Fruit fly (Drosophila melanogaster): ENCODE measurements around the gene CG10013.

The CG10013 gene

DNA sequence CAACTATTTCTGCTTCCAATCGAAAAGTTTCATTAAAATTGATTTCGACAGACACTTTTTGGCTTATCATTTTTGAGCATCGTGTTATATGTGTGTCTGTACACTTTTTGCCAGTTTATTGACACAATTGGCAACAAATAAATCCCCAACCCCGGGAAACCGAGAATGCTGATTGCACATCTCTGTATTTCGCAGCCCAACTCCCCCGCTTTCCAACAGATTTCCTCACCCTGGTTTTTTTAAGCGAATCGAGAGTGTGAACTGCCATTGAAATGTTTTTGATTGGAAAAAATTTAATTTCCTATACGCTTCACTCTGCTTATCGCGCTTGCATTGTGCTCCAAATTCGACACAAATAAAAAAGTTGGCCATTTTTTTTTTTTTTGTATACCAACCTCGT lies 3.5 kb downstream of the CG10013 start:
- no peak for TF ChIP-seq CG8478 (optimal IDR thresholded peaks at IDR 0.05)
- no peak for TF ChIP-seq CTCF (optimal IDR thresholded peaks at IDR 0.05)

DNA sequence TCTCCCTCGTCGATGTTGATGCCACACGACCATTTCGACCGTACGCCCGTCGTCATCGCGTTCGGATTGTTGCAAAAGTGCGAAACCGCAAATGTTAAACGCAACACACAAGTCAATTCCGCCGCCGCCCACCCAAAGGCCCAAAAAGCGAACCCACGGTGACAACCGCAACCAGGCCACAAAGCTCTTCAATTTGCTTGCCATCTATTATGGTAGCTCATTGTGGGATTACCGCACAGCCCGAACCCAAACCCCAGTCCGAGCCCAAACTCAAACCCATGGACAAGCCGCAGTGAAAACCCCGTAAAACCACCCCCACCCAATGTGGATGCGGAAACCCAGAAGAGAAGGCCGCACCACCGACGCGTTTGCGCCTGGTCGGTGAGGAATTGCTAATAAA lies 6.5 kb downstream of the CG10013 start:
- no peak for TF ChIP-seq CTCF (optimal IDR thresholded peaks at IDR 0.05)
- no peak for TF ChIP-seq CG8478 (optimal IDR thresholded peaks at IDR 0.05)

DNA sequence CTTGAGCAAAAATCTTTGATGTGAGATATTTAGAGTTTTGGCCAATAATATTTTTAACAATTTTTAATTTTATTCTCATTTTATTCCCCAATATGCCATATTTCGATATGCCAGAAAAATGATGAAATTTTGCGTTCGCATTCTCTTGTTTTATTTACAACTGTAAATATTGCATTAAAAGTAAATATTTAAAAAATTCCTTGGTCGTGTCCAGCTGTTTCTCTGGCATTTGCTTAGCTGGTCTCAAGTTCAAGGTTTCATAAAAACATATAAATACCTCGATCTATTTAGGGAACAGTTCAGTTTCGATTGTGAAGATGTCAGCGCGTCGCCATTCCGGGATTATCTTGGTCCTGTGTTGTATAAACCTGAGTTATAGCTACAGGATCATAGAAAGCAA lies 18.1 kb downstream of the CG10013 start, which contains the start of gene Sgsf:
TSS of gene Sgsf (plus strand) at position 301 of the 400 bp plus-strand sequence.
- TF ChIP-seq CG8478 (optimal IDR thresholded peaks at IDR 0.05): no peak
- TF ChIP-seq CTCF (optimal IDR thresholded peaks at IDR 0.05): no peak

DNA sequence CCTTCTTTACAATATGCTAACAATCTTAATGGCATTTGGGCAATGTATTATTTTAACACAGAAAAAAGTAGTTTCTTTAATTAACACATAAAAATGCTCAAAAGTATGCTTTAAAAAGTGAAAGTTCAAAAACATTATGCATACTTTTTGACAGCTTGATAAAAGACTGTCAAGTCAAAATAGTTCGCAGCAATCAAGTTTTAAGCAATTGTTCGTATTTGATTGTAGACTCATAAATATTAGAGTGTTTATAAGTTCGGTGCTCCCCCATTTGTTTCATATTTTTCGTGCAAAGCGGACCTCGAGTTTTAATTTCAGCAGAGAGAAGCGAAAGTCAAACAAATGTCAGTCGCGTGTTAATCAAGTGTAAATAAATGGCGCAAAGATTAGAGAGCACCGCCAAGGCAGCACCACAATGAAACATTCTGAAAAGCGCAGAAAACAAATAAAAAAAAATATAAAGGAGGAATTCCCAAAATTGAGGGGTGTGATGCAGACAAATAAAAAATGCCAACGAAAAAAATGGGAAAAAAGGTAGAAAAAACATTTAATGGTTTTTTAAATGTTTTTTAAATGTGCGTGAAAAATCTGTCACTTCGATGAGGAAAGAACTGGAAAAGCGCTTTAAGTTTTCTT lies 21.7 kb downstream of the CG10013 start:
- TF ChIP-seq CG8478 (optimal IDR thresholded peaks at IDR 0.05) (no peak), CTCF (optimal IDR thresholded peaks at IDR 0.05) (no peak)

DNA sequence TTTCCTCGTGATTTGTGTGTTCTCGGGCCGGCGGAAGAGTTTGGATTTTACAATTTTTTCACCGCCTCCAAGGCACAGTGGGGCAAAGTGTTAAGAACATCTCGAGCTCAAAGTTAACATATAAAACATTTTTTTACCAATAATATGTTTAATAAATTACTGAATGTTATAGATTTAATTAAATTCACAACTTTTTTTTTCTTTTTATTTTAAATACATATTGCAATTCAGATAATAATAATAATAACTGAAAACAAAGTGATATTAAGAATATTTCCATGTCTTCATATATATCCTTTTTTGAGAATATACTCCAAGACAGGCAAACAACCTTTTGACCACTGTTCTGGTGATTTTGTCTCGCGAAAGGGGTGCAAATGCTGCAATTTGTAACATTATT lies 22.7 kb downstream of the CG10013 start:
- TF ChIP-seq CTCF (optimal IDR thresholded peaks at IDR 0.05) (no peak), CG8478 (optimal IDR thresholded peaks at IDR 0.05) (no peak)

DNA sequence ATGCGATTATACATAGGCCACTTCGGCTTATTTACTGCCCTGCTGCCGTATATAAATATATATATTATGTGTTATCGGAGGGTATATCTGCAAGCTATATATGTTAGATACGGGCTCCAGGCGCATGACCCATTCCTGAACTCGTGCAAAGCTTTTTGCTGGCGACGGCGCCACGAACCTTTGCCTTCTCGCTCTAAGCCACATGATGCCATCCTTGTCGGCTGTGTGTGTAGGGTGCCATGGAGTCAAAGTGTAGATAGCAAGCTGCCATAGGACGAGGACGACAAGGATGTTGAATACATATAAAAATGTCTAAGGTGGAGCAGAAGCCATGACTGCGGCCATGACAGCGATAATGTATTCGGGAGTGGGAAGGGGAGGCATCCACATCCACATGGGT lies 24.3 kb downstream of the CG10013 start:
- TF ChIP-seq CG8478 (optimal IDR thresholded peaks at IDR 0.05) (no peak), CTCF (optimal IDR thresholded peaks at IDR 0.05) (no peak)

DNA sequence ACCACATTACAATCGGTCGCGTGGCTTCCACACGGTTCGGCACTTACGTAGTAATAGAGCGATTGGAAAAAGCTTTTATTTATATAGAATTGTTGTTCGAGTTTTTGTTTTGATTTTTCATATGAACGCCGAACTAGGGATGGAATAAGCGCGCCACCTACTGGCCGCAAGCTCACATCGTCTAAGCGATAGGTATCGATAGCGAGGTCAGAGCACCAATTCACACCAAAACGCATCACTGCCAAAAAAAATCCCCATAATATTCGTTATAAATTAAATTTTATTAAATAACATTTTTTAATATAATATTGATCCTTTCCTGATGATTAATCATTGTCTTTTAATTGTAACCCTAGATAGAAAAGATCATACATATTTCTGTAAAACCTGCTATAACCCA lies 27.2 kb downstream of the CG10013 start, which contains the start of gene CG10038:
TSS of gene CG10038 (minus strand) at position 148 of the 400 bp plus-strand sequence.
- TF ChIP-seq CG8478 (optimal IDR thresholded peaks at IDR 0.05) (no peak), CTCF (optimal IDR thresholded peaks at IDR 0.05) (peak; percentile 57 to 85)

DNA sequence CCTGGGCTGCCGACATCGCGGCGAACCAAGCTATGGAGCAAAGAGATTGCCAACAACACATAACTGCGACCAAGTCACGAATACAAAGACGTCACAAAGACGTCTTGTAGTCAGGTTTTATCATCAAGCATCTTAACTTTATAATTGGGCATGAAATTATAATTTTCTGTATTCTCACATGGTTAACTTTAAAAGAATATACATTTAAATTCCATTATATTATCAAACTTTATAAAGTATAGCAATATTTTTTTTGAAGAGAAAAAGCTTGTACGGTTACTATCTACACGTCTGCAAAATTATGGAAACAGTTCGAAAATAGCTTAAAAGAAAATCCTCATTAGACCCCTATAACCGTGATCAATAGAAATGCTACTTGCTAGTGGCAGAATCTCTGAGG lies 28.7 kb downstream of the CG10013 start, which contains the start of gene CG10041:
TSS of gene CG10041 (minus strand) at position 101 of the 400 bp plus-strand sequence.
- TF ChIP-seq CTCF (optimal IDR thresholded peaks at IDR 0.05) (no peak), CG8478 (optimal IDR thresholded peaks at IDR 0.05) (no peak)

DNA sequence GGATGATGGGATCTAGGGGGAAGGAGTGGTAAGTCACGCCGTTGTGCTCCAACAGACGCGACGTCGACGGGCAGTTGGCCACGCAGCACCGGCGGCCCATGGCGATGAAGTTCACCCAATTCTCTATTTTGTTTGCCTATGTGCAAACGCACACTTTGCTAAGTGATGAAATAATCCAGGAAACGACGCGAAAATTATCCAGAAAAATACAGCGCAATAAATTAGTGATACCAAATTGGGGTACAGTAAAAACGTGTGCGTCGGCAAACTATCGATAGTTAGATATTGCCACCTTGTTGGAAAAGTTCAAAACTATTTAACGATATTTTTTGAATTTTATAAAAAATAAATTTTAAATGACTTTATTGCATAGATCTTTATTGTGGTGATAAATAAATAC lies 32.7 kb downstream of the CG10013 start, which contains the start of gene MBD-R2:
TSS of gene MBD-R2 (minus strand) at position 222 of the 400 bp plus-strand sequence.
- peak in 1 of 2 experiments; percentile 29 for TF ChIP-seq CTCF (optimal IDR thresholded peaks at IDR 0.05)
- no peak for TF ChIP-seq CG8478 (optimal IDR thresholded peaks at IDR 0.05)

DNA sequence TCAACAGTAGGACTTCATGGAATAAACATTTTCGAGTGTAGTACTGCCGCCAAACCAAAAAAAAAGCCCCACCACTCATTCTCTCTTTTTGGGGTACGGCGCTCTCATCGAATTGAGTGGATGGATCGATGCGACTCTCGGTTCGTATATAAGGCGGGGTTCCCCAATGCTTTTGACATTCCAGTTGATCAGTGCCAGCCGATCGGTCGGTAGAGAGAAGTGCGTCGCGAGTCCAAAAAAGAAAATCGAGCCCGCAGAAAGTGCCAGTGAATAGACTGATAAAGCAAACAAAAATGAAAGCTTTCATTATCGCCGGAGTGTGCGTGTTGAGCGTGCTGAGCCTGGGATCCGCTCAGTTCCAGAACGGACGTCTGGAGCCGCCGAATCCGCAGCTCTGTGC lies 36.5 kb downstream of the CG10013 start, which contains the start of gene CG4115:
TSS of gene CG4115 (plus strand) at position 172 of the 400 bp plus-strand sequence.
- TF ChIP-seq CG8478 (optimal IDR thresholded peaks at IDR 0.05) (no peak), CTCF (optimal IDR thresholded peaks at IDR 0.05) (no peak)

DNA sequence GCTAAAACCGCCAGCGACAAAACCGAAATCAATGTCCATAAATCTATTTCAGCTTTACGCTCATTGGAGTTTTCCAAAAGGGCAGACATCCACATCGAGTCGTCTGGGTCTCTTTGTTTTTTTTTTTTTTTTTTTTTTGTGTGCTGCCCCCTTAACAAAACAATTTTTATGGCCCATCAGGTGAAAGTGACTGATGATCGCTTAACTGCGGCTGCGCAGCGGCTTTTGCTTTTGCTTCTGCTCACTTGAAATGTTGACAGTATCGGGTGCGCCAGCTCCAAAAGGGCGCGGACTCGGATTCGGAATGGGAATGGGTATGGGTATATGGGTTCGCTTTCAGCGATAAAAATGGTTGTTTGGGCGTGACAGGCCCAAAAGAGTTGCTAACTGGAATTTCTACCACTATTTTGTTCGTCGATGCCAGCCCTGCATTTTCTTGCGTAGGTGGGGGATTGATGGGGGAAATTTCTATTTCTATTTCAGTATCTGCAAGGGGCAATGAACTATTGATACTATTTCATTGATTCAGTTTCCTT lies 38.7 kb downstream of the CG10013 start:
- TF ChIP-seq CTCF (optimal IDR thresholded peaks at IDR 0.05) (no peak), CG8478 (optimal IDR thresholded peaks at IDR 0.05) (no peak)

DNA sequence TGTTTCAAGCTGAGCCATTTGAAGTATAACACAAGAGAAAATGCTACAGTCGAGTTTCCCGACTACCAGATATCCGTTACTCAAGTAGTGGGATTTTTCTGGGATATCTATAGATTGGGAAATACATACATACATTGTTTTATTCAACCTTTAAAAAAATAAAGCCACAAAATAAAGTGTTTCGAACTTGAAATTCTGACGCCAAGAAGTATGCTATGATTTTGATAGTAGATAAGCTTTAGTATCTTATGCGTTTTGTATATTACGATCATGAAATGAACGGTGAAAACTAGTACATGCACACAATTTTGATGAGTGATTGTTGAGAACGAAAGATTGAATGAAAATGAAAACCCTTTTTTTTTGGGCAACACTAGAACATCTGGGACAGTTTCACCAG lies 40.2 kb downstream of the CG10013 start:
- TF ChIP-seq CTCF (optimal IDR thresholded peaks at IDR 0.05): no peak
- no peak for TF ChIP-seq CG8478 (optimal IDR thresholded peaks at IDR 0.05)

DNA sequence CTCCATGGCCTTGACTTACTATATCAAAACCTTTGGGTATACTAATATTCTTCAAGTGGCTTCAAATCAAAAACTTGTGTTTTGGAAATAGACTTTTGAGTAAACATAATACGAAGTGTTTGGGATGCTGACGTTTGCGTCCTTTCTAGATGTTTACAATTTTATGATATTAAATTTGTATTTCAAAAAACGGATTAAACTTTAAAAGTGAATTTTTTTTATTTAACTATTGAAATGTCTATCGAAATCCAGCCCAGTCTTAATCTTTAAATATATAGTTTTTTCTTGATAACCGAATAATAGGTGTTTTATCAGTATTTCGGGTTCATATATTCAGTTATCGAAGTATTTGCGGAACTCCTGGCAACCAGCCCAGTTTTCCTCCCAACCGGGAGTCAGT lies 41.3 kb downstream of the CG10013 start, which contains the start of gene Tim17a1:
TSS of gene Tim17a1 (minus strand) at position 101 of the 400 bp plus-strand sequence.
- no peak for TF ChIP-seq CG8478 (optimal IDR thresholded peaks at IDR 0.05)

DNA sequence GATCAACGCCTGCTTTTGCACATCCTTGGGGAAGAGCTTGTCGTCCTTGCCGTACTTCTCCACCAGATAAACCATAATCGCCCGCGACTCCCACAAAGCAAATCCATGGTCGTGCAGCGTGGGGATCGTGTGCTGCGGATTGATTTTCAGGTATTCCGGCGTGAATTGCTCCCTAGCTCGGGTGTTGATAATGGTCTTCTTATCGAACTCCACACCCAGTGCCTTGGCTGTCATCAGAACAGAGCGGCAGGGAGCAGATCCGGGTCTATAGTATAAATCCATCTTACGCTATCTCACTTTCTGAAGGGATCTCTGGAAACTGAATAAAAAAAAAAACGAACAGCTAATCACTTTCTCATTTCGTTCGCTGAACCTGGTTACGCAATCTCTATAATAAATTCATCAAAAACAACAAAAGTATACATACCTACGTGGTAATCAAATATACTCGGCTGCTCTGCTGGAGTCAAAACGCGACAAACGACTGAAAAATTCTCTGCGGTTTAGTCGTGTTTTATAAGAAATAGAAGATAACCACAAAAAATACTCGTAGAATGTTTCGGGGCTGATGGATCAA lies 42.0 kb downstream of the CG10013 start, which contains the start of gene GstD10:
TSS of gene GstD10 (minus strand) at position 472 of the 577 bp plus-strand sequence.
- TF ChIP-seq CG8478 (optimal IDR thresholded peaks at IDR 0.05) (no peak), CTCF (optimal IDR thresholded peaks at IDR 0.05) (no peak)

DNA sequence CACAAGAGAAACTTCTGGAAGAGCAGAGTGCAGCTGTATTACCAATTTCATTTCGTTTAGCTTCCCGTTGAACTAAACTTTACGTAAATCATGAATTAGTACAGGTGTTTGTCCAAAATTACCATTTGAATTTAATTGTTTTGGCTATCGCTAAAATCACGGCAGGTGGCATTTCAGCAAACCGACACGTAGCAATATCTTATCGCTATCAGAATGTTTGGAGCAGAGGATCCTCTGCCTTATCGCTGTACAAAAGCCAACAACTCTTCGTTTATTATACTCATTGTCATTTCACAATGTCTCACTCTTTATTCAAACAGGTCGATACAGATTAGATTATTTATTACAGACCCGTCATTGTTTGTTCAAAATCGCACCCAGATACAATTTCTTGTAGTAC lies 42.6 kb downstream of the CG10013 start:
- TF ChIP-seq CTCF (optimal IDR thresholded peaks at IDR 0.05) (no peak), CG8478 (optimal IDR thresholded peaks at IDR 0.05) (no peak)

DNA sequence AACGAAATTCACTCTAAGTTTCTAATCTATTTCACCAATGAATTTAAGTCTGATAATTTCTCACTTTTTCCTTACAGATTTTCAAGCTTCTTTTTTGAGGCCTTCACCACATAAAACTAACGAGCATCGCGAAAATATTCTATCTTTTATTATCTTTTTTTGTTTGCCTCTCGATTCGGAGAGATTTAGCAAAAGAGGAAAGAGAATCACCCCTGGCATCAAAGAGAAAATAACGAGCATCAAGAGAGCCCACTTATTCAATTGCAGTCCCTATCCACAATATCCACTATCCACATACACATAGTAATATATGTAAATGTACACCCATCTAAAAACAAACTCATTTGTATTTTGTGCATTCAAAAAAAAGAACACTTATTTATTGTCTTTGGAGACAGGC lies 44.1 kb downstream of the CG10013 start, which contains the start of gene GstD9:
TSS of gene GstD9 (minus strand) at position 101 of the 400 bp plus-strand sequence.
- no peak for TF ChIP-seq CG8478 (optimal IDR thresholded peaks at IDR 0.05)
- TF ChIP-seq CTCF (optimal IDR thresholded peaks at IDR 0.05): no peak
